Worm (Caenorhabditis elegans): ENCODE data around the gene pept-1.

The pept-1 gene

ce11 chrX:6473698-6474314 is 17.1 kb downstream of the pept-1 start, which contains the start of the genes C15B12.4 and C15B12.8:
Gene C15B12.4, minus strand, starts transcription at chrX:6473748.
Gene C15B12.8, plus strand, starts transcription at chrX:6474264.
- peak; percentile 54 for TF ChIP-seq elt-2 (tag; optimal IDR thresholded peaks at IDR 0.05)
- no peak for TF ChIP-seq ahr-1 (tag; optimal IDR thresholded peaks at IDR 0.05)

DNA sequence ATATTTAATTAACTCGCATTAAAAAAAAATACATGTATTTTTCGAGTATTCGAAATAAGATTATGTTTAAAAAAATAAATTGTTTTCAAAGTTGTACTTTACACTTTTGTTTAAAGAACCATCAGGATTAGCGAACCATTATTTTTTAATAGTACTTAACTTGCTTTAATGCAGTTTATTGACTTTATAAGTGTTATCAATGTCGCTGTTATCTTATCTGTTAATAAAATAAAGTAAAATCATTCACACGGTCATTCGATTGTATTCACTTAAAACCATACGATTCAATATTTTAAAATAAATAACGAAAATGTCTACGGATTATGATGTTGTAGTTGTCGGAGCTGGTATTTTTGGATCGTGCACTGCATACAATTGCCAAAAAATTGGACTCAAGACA is 19.9 kb downstream of the pept-1 start, which contains the start of gene C15B12.1:
C15B12.1 (plus strand) TSS at position 271 of the 400 bp plus-strand sequence.
- TF ChIP-seq ceh-14 (tag; optimal IDR thresholded peaks at IDR 0.05) = no peak
- TF ChIP-seq elt-2 (tag; optimal IDR thresholded peaks at IDR 0.05) = peak; percentile 59

ce11 chrX:6484780-6485179 is 28.1 kb downstream of the pept-1 start, which contains the start of gene gar-1:
Gene gar-1, minus strand, starts transcription at chrX:6484880.
- TF ChIP-seq C38D4.7 (GFP tag; optimal IDR thresholded peaks at IDR 0.05) = no peak
- TF ChIP-seq pha-2 (tag; optimal IDR thresholded peaks at IDR 0.05) = no peak
- no peak for TF ChIP-seq ceh-31 (tag; optimal IDR thresholded peaks at IDR 0.05)

ce11 chrX:6499736-6500135 is 43.1 kb downstream of the pept-1 start, which contains the start of gene actl-1:
Gene actl-1, minus strand, starts transcription at chrX:6499836.
- TF ChIP-seq ceh-19 (GFP tag; optimal IDR thresholded peaks at IDR 0.05) = no peak
- TF ChIP-seq pha-2 (tag; optimal IDR thresholded peaks at IDR 0.05) = no peak

- TF ChIP-seq K09A11.1 (tag; optimal IDR thresholded peaks at IDR 0.05; ENCODE audit: insufficient read depth) (no peak), ceh-14 (tag; optimal IDR thresholded peaks at IDR 0.05) (no peak), unc-55 (GFP tag; optimal IDR thresholded peaks at IDR 0.05) (no peak), tbx-2 (tag; optimal IDR thresholded peaks at IDR 0.05) (no peak), hlh-13 (GFP tag; optimal IDR thresholded peaks at IDR 0.05) (no peak), ceh-18 (tag; optimal IDR thresholded peaks at IDR 0.05) (no peak), ttx-3 (tag; optimal IDR thresholded peaks at IDR 0.05) (no peak), C38D4.7 (GFP tag; optimal IDR thresholded peaks at IDR 0.05) (no peak), ceh-24 (tag; optimal IDR thresholded peaks at IDR 0.05) (no peak), ceh-34 (tag; optimal IDR thresholded peaks at IDR 0.05) (no peak), pha-4 (tag; optimal IDR thresholded peaks at IDR 0.05) (no peak), dmd-4 (tag; optimal IDR thresholded peaks at IDR 0.05; ENCODE audit: borderline replicate concordance) (no peak), tbx-7 (tag; optimal IDR thresholded peaks at IDR 0.05) (no peak), hlh-6 (tag; optimal IDR thresholded peaks at IDR 0.05) (no peak), che-1 (tag; optimal IDR thresholded peaks at IDR 0.05) (no peak), ref-2 (tag; optimal IDR thresholded peaks at IDR 0.05) (no peak), lim-6 (tag; optimal IDR thresholded peaks at IDR 0.05) (no peak), F13H6.1 (tag; optimal IDR thresholded peaks at IDR 0.05) (no peak), pat-9 (tag; optimal IDR thresholded peaks at IDR 0.05) (no peak), ztf-16 (tag; optimal IDR thresholded peaks at IDR 0.05) (no peak)
These were observed 46.5 kb downstream of the pept-1 start for ce11 chrX:6503148-6503547.

DNA sequence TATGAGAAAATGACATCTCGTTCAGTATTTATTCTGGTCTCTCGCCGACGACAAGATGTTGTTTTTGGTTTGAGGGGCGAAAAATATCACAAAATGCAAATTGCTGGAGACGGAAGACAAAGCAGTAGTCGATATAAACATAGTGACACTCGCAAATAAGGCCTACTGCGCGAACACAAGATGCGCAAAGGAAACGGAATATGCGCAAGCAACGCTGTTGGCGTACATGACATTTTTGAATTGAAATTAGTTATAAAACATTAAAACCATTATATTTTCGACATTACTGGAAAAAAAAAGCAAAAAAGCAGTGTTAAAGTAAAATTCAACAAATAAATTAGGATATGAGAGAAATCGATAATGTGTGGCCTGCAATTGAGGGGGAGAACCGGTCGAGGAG is 48.3 kb downstream of the pept-1 start, which contains the start of gene cdf-1:
cdf-1 (minus strand) TSS at position 136 of the 400 bp plus-strand sequence.
- TF ChIP-seq ceh-19 (GFP tag; optimal IDR thresholded peaks at IDR 0.05) = peak; percentile 9
- no peak for TF ChIP-seq ceh-24 (tag; optimal IDR thresholded peaks at IDR 0.05)
- TF ChIP-seq ref-2 (tag; optimal IDR thresholded peaks at IDR 0.05) = peak; percentile 37
- peak; percentile 2 for TF ChIP-seq nfya-1 (tag; optimal IDR thresholded peaks at IDR 0.05)
- peak; percentile 22 for TF ChIP-seq unc-42 (tag; optimal IDR thresholded peaks at IDR 0.05)
- TF ChIP-seq ceh-48 (tag; optimal IDR thresholded peaks at IDR 0.05) = peak; percentile 20
- TF ChIP-seq ceh-34 (tag; optimal IDR thresholded peaks at IDR 0.05) = peak; percentile 31
- TF ChIP-seq ceh-31 (tag; optimal IDR thresholded peaks at IDR 0.05) = peak; percentile 21
- TF ChIP-seq hlh-8 (tag; optimal IDR thresholded peaks at IDR 0.05) = no peak
